Fruit fly (Drosophila melanogaster) whole organism, embryonic: ENCODE results near the gene EloB.
A peak's percentile ranks its signal among the peaks of the same experiment; 100 is the strongest.

Source experiments
- CG11695 ChIP-seq: fragments of 200-800 bp; sonication (Bioruptor generic); IDR thresholded peaks from 3 replicates; pipeline ENCODE4 v1.3.6; 2022; ENCODE audit warnings: missing biosample characterization, missing genetic modification characterization
- CG11723 ChIP-seq: fragments of 200-800 bp; sonication (Bioruptor generic); optimal IDR thresholded peaks from 2 replicates; lab custom pipeline; 2017; ENCODE audit warnings: missing biosample characterization, mild to moderate bottlenecking, missing genetic modification characterization
- CG1602 ChIP-seq: fragments of 200-800 bp; sonication (Bioruptor generic); optimal IDR thresholded peaks from 3 replicates; lab custom pipeline; 2016; ENCODE audit warnings: missing biosample characterization, missing genetic modification characterization
- CG16779 ChIP-seq: fragments of 200-800 bp; sonication (Bioruptor generic); IDR thresholded peaks from 2 replicates; pipeline ENCODE4 v1.3.6; 2022; ENCODE audit warnings: missing biosample characterization, missing genetic modification characterization
- CG1832 ChIP-seq: fragments of 200-800 bp; sonication (Bioruptor generic); optimal IDR thresholded peaks from 2 replicates; lab custom pipeline; 2017; ENCODE audit warnings: missing biosample characterization, mild to moderate bottlenecking, missing genetic modification characterization, inconsistent platforms
- CG18619 ChIP-seq: fragments of 200-800 bp; sonication (Bioruptor generic); optimal IDR thresholded peaks from 3 replicates; lab custom pipeline; 2017; ENCODE audit warnings: missing biosample characterization, mild to moderate bottlenecking, missing genetic modification characterization
- CG3281 ChIP-seq: fragments of 200-800 bp; sonication (Bioruptor generic); optimal IDR thresholded peaks from 3 replicates; lab custom pipeline; 2017; ENCODE audit warnings: missing biosample characterization, mild to moderate bottlenecking, missing genetic modification characterization
- CG4854 ChIP-seq: fragments of 200-800 bp; sonication (Bioruptor generic); optimal IDR thresholded peaks from 2 replicates; lab custom pipeline; 2016; ENCODE audit warnings: missing biosample characterization, missing genetic modification characterization, inconsistent platforms
- CG5245 ChIP-seq: fragments of 200-800 bp; sonication (Bioruptor generic); optimal IDR thresholded peaks from 3 replicates; lab custom pipeline; 2016; ENCODE audit warnings: missing biosample characterization, missing genetic modification characterization
- CG7745 ChIP-seq: fragments of 200-800 bp; sonication (Bioruptor generic); optimal IDR thresholded peaks from 2 replicates; lab custom pipeline; 2018; ENCODE audit warnings: missing biosample characterization, mild to moderate bottlenecking, missing genetic modification characterization, moderate library complexity
- CG7928 ChIP-seq: fragments of 200-800 bp; sonication (Bioruptor generic); optimal IDR thresholded peaks from 2 replicates; lab custom pipeline; 2017; ENCODE audit warnings: missing biosample characterization, mild to moderate bottlenecking, missing genetic modification characterization
- Camta ChIP-seq: fragments of 200-800 bp; sonication (Bioruptor generic); optimal IDR thresholded peaks from 2 replicates; lab custom pipeline; 2016; ENCODE audit warnings: missing biosample characterization, missing genetic modification characterization
- D ChIP-seq, 2 experiments: fragments of 200-800 bp in 1 of 2; fragments of >200 bp in 1 of 2; sonication (Bioruptor generic) in 1 of 2; optimal IDR thresholded peaks; 2 replicates in 1 of 2; 3 replicates in 1 of 2; lab custom pipeline; 2017; ENCODE audit warnings: mild to moderate bottlenecking in 1 of 2, missing biosample characterization in 1 of 2, missing genetic modification characterization in 1 of 2, missing genetic modification reagents in 1 of 2
- Dbx ChIP-seq: fragments of 200-800 bp; sonication (Bioruptor generic); IDR thresholded peaks from 3 replicates; pipeline ENCODE4 v1.3.6; 2022; ENCODE audit warnings: missing biosample characterization, missing genetic modification characterization
- Dip2 ChIP-seq: fragments of 200-800 bp; sonication (Bioruptor generic); IDR thresholded peaks from 2 replicates; pipeline ENCODE4 v1.3.6; 2022; ENCODE audit warnings: missing biosample characterization, missing genetic modification characterization
- Elba2 ChIP-seq: fragments of 200-800 bp; sonication (Bioruptor generic); optimal IDR thresholded peaks from 3 replicates; lab custom pipeline; 2016; ENCODE audit warnings: missing biosample characterization, missing genetic modification characterization
- Fer2 ChIP-seq: fragments of 200-800 bp; sonication (Bioruptor generic); optimal IDR thresholded peaks from 2 replicates; lab custom pipeline; 2018; ENCODE audit warnings: missing biosample characterization, mild to moderate bottlenecking, missing genetic modification characterization, moderate library complexity
- H15 ChIP-seq: fragments of 200-800 bp; sonication (Bioruptor generic); IDR thresholded peaks from 3 replicates; pipeline ENCODE4 v1.3.6; 2022; ENCODE audit warnings: missing biosample characterization, missing genetic modification characterization
- HmgZ ChIP-seq: fragments of 200-800 bp; sonication (Bioruptor generic); optimal IDR thresholded peaks from 2 replicates; lab custom pipeline; 2018; ENCODE audit warnings: missing biosample characterization, mild to moderate bottlenecking, missing genetic modification characterization
- Lim3 ChIP-seq: fragments of 200-800 bp; sonication (Bioruptor generic); IDR thresholded peaks from 2 replicates; pipeline ENCODE4 v1.3.6; 2022; ENCODE audit warnings: missing biosample characterization, missing genetic modification characterization
- MESR4 ChIP-seq: fragments of 200-800 bp; sonication (Bioruptor generic); optimal IDR thresholded peaks from 2 replicates; lab custom pipeline; 2018; ENCODE audit warnings: missing biosample characterization, mild to moderate bottlenecking, missing genetic modification characterization, moderate library complexity
- Med ChIP-seq: fragments of 200-800 bp; sonication (Bioruptor generic); peaks from one replicate; lab custom pipeline; 2016; ENCODE audit warnings: missing biosample characterization, missing genetic modification characterization, mild to moderate bottlenecking, inconsistent platforms, moderate library complexity
- Nf-YC ChIP-seq: fragments of 200-800 bp; optimal IDR thresholded peaks from 3 replicates; lab custom pipeline; 2019; ENCODE audit warnings: missing biosample characterization, mild to moderate bottlenecking, missing genetic modification characterization, moderate library complexity
- Scr ChIP-seq: fragments of 200-800 bp; sonication (Bioruptor generic); IDR thresholded peaks from 2 replicates; pipeline ENCODE4 v1.3.6; 2022; ENCODE audit warnings: missing biosample characterization, missing genetic modification characterization; ENCODE audit not compliant: partially characterized antibody
- Six4 ChIP-seq: fragments of 200-800 bp; sonication (Bioruptor generic); optimal IDR thresholded peaks from 2 replicates; lab custom pipeline; 2016; ENCODE audit warnings: missing biosample characterization, missing genetic modification characterization
- abd-A ChIP-seq: fragments of 200-800 bp; sonication (Bioruptor generic); optimal IDR thresholded peaks from 3 replicates; lab custom pipeline; 2019; ENCODE audit warnings: missing biosample characterization, mild to moderate bottlenecking, missing genetic modification characterization, moderate library complexity
- ap ChIP-seq: fragments of 200-800 bp; sonication (Bioruptor generic); IDR thresholded peaks from 2 replicates; pipeline ENCODE4 v1.3.6; 2022; ENCODE audit warnings: missing biosample characterization, missing genetic modification characterization
- ara ChIP-seq: fragments of 200-800 bp; sonication (Bioruptor generic); IDR thresholded peaks from 2 replicates; pipeline ENCODE4 v1.3.6; 2022; ENCODE audit warnings: missing biosample characterization, missing genetic modification characterization
- ash1 ChIP-seq: fragments of 200-800 bp; sonication (Bioruptor generic); optimal IDR thresholded peaks from 2 replicates; lab custom pipeline; 2018; ENCODE audit warnings: missing biosample characterization, mild to moderate bottlenecking, missing genetic modification characterization
- ato ChIP-seq: fragments of 200-800 bp; sonication (Bioruptor generic); IDR thresholded peaks from 2 replicates; pipeline ENCODE4 v1.3.6; 2022; ENCODE audit warnings: missing biosample characterization, missing genetic modification characterization; ENCODE audit not compliant: partially characterized antibody
- br ChIP-seq: fragments of >200 bp; optimal IDR thresholded peaks from 2 replicates; lab custom pipeline; 2017
- bsh ChIP-seq, 2 experiments: fragments of 200-800 bp; sonication (Bioruptor generic); optimal IDR thresholded peaks; 2 replicates each; lab custom pipeline; 2017 to 2018; ENCODE audit warnings: mild to moderate bottlenecking in 2 of 2, missing biosample characterization in 2 of 2, missing genetic modification characterization in 2 of 2, moderate library complexity in 1 of 2
- caup ChIP-seq: fragments of 200-800 bp; sonication (Bioruptor generic); optimal IDR thresholded peaks from 3 replicates; lab custom pipeline; 2017; ENCODE audit warnings: missing biosample characterization, mild to moderate bottlenecking, missing genetic modification characterization, moderate library complexity; ENCODE audit not compliant: severe bottlenecking
- dysf ChIP-seq: fragments of 200-800 bp; sonication (Bioruptor generic); IDR thresholded peaks from 3 replicates; pipeline ENCODE4 v1.3.6; 2022; ENCODE audit warnings: missing biosample characterization, missing genetic modification characterization
- en ChIP-seq: fragments of 200-800 bp; sonication (Bioruptor generic); optimal IDR thresholded peaks from 2 replicates; lab custom pipeline; 2016; ENCODE audit warnings: missing biosample characterization, missing genetic modification characterization
- gcm ChIP-seq: fragments of 200-800 bp; sonication (Bioruptor generic); optimal IDR thresholded peaks from 2 replicates; lab custom pipeline; 2019; ENCODE audit warnings: missing biosample characterization, mild to moderate bottlenecking, missing genetic modification characterization, moderate library complexity
- gro ChIP-seq: fragments of 200-800 bp; sonication (Bioruptor generic); optimal IDR thresholded peaks from 2 replicates; lab custom pipeline; 2016; ENCODE audit warnings: missing biosample characterization, missing genetic modification characterization
- hkb ChIP-seq, 2 experiments: fragments of 200-800 bp in 1 of 2; fragments of >200 bp in 1 of 2; sonication (Bioruptor generic) in 1 of 2; IDR thresholded peaks in 1 of 2; optimal IDR thresholded peaks in 1 of 2; 2 replicates each; pipeline versions ENCODE4 v1.3.6 to Lab custom; 2017 to 2022; ENCODE audit warnings: missing biosample characterization in 1 of 2, missing genetic modification characterization in 1 of 2
- kah ChIP-seq: fragments of 200-800 bp; sonication (Bioruptor generic); optimal IDR thresholded peaks from 2 replicates; lab custom pipeline; 2018; ENCODE audit warnings: missing biosample characterization, mild to moderate bottlenecking, missing genetic modification characterization
- org-1 ChIP-seq: fragments of 200-800 bp; sonication (Bioruptor generic); optimal IDR thresholded peaks from 2 replicates; lab custom pipeline; 2017; ENCODE audit warnings: missing biosample characterization, missing genetic modification characterization
- pfk ChIP-seq: fragments of 200-800 bp; sonication (Bioruptor generic); optimal IDR thresholded peaks from 2 replicates; lab custom pipeline; 2018; ENCODE audit warnings: missing biosample characterization, mild to moderate bottlenecking, missing genetic modification characterization, moderate library complexity
- prd ChIP-seq, 3 experiments: fragments of >200 bp in 2 of 3; fragments of 200-800 bp in 1 of 3; sonication (Bioruptor generic) in 1 of 3; optimal IDR thresholded peaks in 2 of 3; IDR thresholded peaks in 1 of 3; 2 replicates in 2 of 3; 3 replicates in 1 of 3; pipeline versions ENCODE4 v1.3.6 to Lab custom; 2017 to 2022; ENCODE audit warnings: missing biosample characterization in 1 of 3, missing genetic modification characterization in 1 of 3
- rib ChIP-seq: fragments of 200-800 bp; sonication (Bioruptor generic); IDR thresholded peaks from 2 replicates; pipeline ENCODE4 v1.3.6; 2022; ENCODE audit warnings: missing biosample characterization, missing genetic modification characterization
- salm ChIP-seq: fragments of 200-800 bp; sonication (Bioruptor generic); optimal IDR thresholded peaks from 2 replicates; lab custom pipeline; 2018; ENCODE audit warnings: missing biosample characterization, mild to moderate bottlenecking, missing genetic modification characterization
- ssp ChIP-seq: fragments of 200-800 bp; sonication (Bioruptor generic); IDR thresholded peaks from 2 replicates; pipeline ENCODE4 v1.3.6; 2022; ENCODE audit warnings: missing biosample characterization, missing genetic modification characterization
- ttk ChIP-seq: fragments of 200-800 bp; sonication (Bioruptor generic); IDR thresholded peaks from 2 replicates; pipeline ENCODE4 v2.1.2; 2022; ENCODE audit warnings: missing biosample characterization, missing genetic modification characterization
- tx ChIP-seq: fragments of 200-800 bp; sonication (Bioruptor generic); optimal IDR thresholded peaks from 2 replicates; lab custom pipeline; 2016; ENCODE audit warnings: missing biosample characterization, missing genetic modification characterization
- zen ChIP-seq: fragments of 200-800 bp; sonication (Bioruptor generic); optimal IDR thresholded peaks from 3 replicates; lab custom pipeline; 2018; ENCODE audit warnings: missing biosample characterization, mild to moderate bottlenecking, missing genetic modification characterization, moderate library complexity

EloB gene

dm6 chr3R:20542283-20543144 lies 37.1 kb downstream of the EloB start (continued):
- no peak for TF ChIP-seq prd (optimal IDR thresholded peaks at IDR 0.05; lab: Kevin White, UChicago)
- TF ChIP-seq prd (GFP tag; IDR thresholded peaks at IDR 0.05; lab: Robert Waterston, UW) = no peak
- TF ChIP-seq abd-A (tag; lab: Kevin White, UChicago) = no peak
- TF ChIP-seq Camta (GFP tag; lab: Kevin White, UChicago) = peak; percentile 18
- TF ChIP-seq Nf-YC (tag; lab: Kevin White, UChicago) = no peak
- peak; percentile 27 for TF ChIP-seq CG3281 (GFP tag; lab: Kevin White, UChicago)
- no peak for TF ChIP-seq hkb (optimal IDR thresholded peaks at IDR 0.05; lab: Kevin White, UChicago)
- peak; percentile 46; the same call in 1 of the 2 replicates for TF ChIP-seq hkb (GFP tag; IDR thresholded peaks at IDR 0.05; lab: Robert Waterston, UW)
- no peak for TF ChIP-seq dysf (GFP tag; lab: Robert Waterston, UW)
- TF ChIP-seq gcm (GFP tag; lab: Kevin White, UChicago) = peak; percentile 72
- peak; percentile 33 for TF ChIP-seq CG18619 (GFP tag; lab: Kevin White, UChicago)
- peak; percentile 33 for TF ChIP-seq org-1
- no peak for TF ChIP-seq MESR4 (GFP tag; lab: Kevin White, UChicago)
- TF ChIP-seq ttk = no peak
- peak; percentile 34 for TF ChIP-seq Six4 (GFP tag; lab: Kevin White, UChicago)
- no peak for TF ChIP-seq ash1 (GFP tag; lab: Kevin White, UChicago)
- TF ChIP-seq CG1832 (GFP tag; lab: Kevin White, UChicago) = no peak
- peak; percentile 44 for TF ChIP-seq zen (tag; lab: Kevin White, UChicago)
- no peak for TF ChIP-seq br
- TF ChIP-seq salm (tag; lab: Kevin White, UChicago) = peak; percentile 4
- TF ChIP-seq Scr (GFP tag; lab: Robert Waterston, UW) = no peak
- TF ChIP-seq Lim3 (GFP tag; lab: Robert Waterston, UW) = no peak
- no peak for TF ChIP-seq tx
- no peak; the same call in 1 of the 2 replicates for TF ChIP-seq ap
- no peak for TF ChIP-seq ato (GFP tag; lab: Robert Waterston, UW)
- TF ChIP-seq Med = peak; percentile 34
- peak; percentile 18 for TF ChIP-seq Fer2
- TF ChIP-seq CG7928 = no peak
- peak; percentile 42 for TF ChIP-seq CG1602 (GFP tag; lab: Kevin White, UChicago)
- no peak for TF ChIP-seq rib (GFP tag; lab: Robert Waterston, UW)
- TF ChIP-seq CG11723 (GFP tag; lab: Kevin White, UChicago) = no peak
- TF ChIP-seq caup (GFP tag; lab: Kevin White, UChicago) = no peak
- no peak for TF ChIP-seq D (optimal IDR thresholded peaks at IDR 0.05; lab: Kevin White, UChicago)
- TF ChIP-seq D (GFP tag; optimal IDR thresholded peaks at IDR 0.05; lab: Kevin White, UChicago) = peak; percentile 58
- no peak for TF ChIP-seq bsh (GFP tag; optimal IDR thresholded peaks at IDR 0.05; lab: Kevin White, UChicago)
- TF ChIP-seq Dbx (GFP tag; lab: Robert Waterston, UW) = no peak
- TF ChIP-seq ssp = no peak
- peak; percentile 56; the same call in 1 of the 3 replicates for TF ChIP-seq CG11695 (GFP tag; lab: Robert Waterston, UW)
- TF ChIP-seq Elba2 (GFP tag; lab: Kevin White, UChicago) = no peak
- no peak for TF ChIP-seq CG5245
- no peak for TF ChIP-seq pfk (GFP tag; lab: Kevin White, UChicago)
- no peak for TF ChIP-seq gro (GFP tag; lab: Kevin White, UChicago)
- TF ChIP-seq HmgZ (tag; lab: Kevin White, UChicago) = no peak
- peak; percentile 75 for TF ChIP-seq CG7745 (tag; lab: Kevin White, UChicago)
- no peak for TF ChIP-seq en (GFP tag; lab: Kevin White, UChicago)
- TF ChIP-seq H15 (GFP tag; lab: Robert Waterston, UW) = no peak
- TF ChIP-seq kah = peak; percentile 56
- no peak for TF ChIP-seq CG4854 (GFP tag; lab: Kevin White, UChicago)
- no peak for TF ChIP-seq CG16779
- TF ChIP-seq ara = no peak
- no peak for TF ChIP-seq Dip2 (GFP tag; lab: Robert Waterston, UW)
